Worm (Caenorhabditis elegans): ENCODE data around the gene dlat-1.
A peak's percentile ranks its signal among the peaks of the same experiment; 100 is the strongest.

The dlat-1 gene

DNA sequence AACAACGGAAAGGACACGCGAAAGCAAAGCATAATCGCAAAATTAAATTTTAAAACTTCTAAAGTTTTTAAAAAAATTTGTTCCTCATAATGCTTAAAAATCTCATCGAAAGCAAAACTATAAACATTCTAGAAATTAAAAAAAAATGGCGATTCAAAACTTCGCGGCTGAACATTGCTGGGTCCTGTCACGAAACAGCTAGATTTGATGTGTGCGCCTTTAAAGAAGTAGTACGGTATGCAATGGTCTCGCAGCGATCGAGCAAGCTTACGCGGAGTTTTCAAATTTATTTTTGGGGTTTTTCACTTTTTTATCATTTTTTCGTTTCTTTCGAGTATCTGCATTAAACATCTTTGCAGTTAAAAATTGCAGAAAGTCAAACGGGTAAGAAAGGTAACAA lies 10.0 kb upstream of the dlat-1 start, which contains the start of gene coh-3 (continued):
- TF ChIP-seq ztf-18 (tag; optimal IDR thresholded peaks at IDR 0.05) (no peak), nhr-90 (tag; optimal IDR thresholded peaks at IDR 0.05) (no peak), F49E8.2 (tag; optimal IDR thresholded peaks at IDR 0.05; ENCODE audit: insufficient read depth) (peak; percentile 94), him-1 (tag; optimal IDR thresholded peaks at IDR 0.05) (peak; percentile 53), hrde-1 (tag; optimal IDR thresholded peaks at IDR 0.05; ENCODE audit: borderline replicate concordance) (no peak), lin-26 (GFP tag; IDR thresholded peaks at IDR 0.05) (no peak), repo-1 (tag; optimal IDR thresholded peaks at IDR 0.05) (no peak), F23B12.7 (tag; optimal IDR thresholded peaks at IDR 0.05; ENCODE audit: insufficient read depth) (peak; percentile 65), die-1 (tag; optimal IDR thresholded peaks at IDR 0.05) (no peak), snpc-1.3 (tag; optimal IDR thresholded peaks at IDR 0.05; ENCODE audit: insufficient read depth) (peak; percentile 92), F33H1.4 (GFP tag; IDR thresholded peaks at IDR 0.05) (peak; percentile 99), chd-7 (tag; optimal IDR thresholded peaks at IDR 0.05) (no peak), xnd-1 (tag; optimal IDR thresholded peaks at IDR 0.05) (peak; percentile 99), tbx-9 (tag; optimal IDR thresholded peaks at IDR 0.05; ENCODE audit: borderline replicate concordance) (no peak), madf-10 (tag; optimal IDR thresholded peaks at IDR 0.05) (no peak), mel-28 (tag; optimal IDR thresholded peaks at IDR 0.05; ENCODE audit: borderline replicate concordance) (no peak), F57C9.4 (tag; optimal IDR thresholded peaks at IDR 0.05) (no peak), lin-35 (GFP tag; optimal IDR thresholded peaks at IDR 0.05) (peak in 1 of 3 experiments; percentile 30), sptf-2 (GFP tag; optimal IDR thresholded peaks at IDR 0.05) (no peak), ZK185.1 (tag; optimal IDR thresholded peaks at IDR 0.05; ENCODE audit: poor library complexity, severe bottlenecking) (no peak), ztf-25 (GFP tag; IDR thresholded peaks at IDR 0.05) (no peak), lin-54 (GFP tag; optimal IDR thresholded peaks at IDR 0.05) (peak; percentile 90), C17E4.6 (GFP tag; IDR thresholded peaks at IDR 0.05) (peak; percentile 78; the same call in 1 of the 2 replicates), nhr-27 (tag; optimal IDR thresholded peaks at IDR 0.05) (no peak), hsf-1 (GFP tag; IDR thresholded peaks at IDR 0.05) (peak; percentile 93), unc-62 (GFP tag; optimal IDR thresholded peaks at IDR 0.05) (no peak), F22D6.2 (tag; optimal IDR thresholded peaks at IDR 0.05) (no peak), K12H6.12 (tag; optimal IDR thresholded peaks at IDR 0.05) (no peak), ets-4 (GFP tag; optimal IDR thresholded peaks at IDR 0.05) (no peak), pbrm-1 (GFP tag; IDR thresholded peaks at IDR 0.05) (peak; percentile 74), egl-18 (GFP tag; IDR thresholded peaks at IDR 0.05) (no peak), nhr-120 (GFP tag; IDR thresholded peaks at IDR 0.05) (no peak), hlh-12 (tag; optimal IDR thresholded peaks at IDR 0.05) (no peak), dpff-1 (tag; optimal IDR thresholded peaks at IDR 0.05) (no peak), mes-4 (tag; optimal IDR thresholded peaks at IDR 0.05) (no peak), nfya-1 (tag; optimal IDR thresholded peaks at IDR 0.05; ENCODE audit: borderline replicate concordance, insufficient read depth) (no peak), ztf-3 (GFP tag; optimal IDR thresholded peaks at IDR 0.05) (no peak), T26A5.8 (tag; optimal IDR thresholded peaks at IDR 0.05) (no peak), ceh-40 (GFP tag; IDR thresholded peaks at IDR 0.05) (no peak), ztf-26 (tag; optimal IDR thresholded peaks at IDR 0.05) (no peak), F57A8.1 (GFP tag; optimal IDR thresholded peaks at IDR 0.05) (no peak), ceh-58 (GFP tag; IDR thresholded peaks at IDR 0.05) (no peak), F52B5.7 (tag; optimal IDR thresholded peaks at IDR 0.05) (no peak), rcor-1 (GFP tag; IDR thresholded peaks at IDR 0.05) (peak; percentile 76), F10E7.11 (tag; optimal IDR thresholded peaks at IDR 0.05) (no peak), attf-5 (GFP tag; optimal IDR thresholded peaks at IDR 0.05) (no peak), egl-44 (GFP tag; IDR thresholded peaks at IDR 0.05) (no peak), rec-8 (tag; optimal IDR thresholded peaks at IDR 0.05) (no peak), hmg-1.2 (GFP tag; IDR thresholded peaks at IDR 0.05) (peak; percentile 49; the same call in 1 of the 2 replicates)
